Worm (Caenorhabditis elegans): ENCODE measurements around the gene rle-1.

The rle-1 gene

DNA sequence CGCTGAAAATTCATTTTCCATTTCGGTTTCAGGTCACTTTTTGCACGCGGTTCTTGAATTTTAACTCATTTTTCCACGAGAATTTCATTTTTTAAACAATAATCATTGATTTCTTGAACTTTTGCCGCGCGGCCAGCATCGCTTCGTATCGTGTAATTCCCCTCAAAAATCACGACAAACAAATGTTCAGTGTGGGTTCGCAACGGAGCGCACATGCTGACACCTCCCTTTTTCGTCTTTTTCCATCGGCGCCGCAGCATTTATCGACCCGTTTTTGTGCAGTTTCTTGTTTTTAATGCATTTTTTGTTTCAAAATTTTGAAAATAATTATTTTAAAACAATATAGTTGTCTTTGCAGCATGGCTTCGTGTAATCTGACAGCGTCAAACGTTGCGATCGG lies 5.2 kb upstream of the rle-1 start, which contains the start of gene M142.5:
M142.5 (plus strand) TSS at position 352 of the 400 bp plus-strand sequence.
- no peak for TF ChIP-seq hnd-1 (tag; optimal IDR thresholded peaks at IDR 0.05)
- no peak for TF ChIP-seq scrt-1 (GFP tag; IDR thresholded peaks at IDR 0.05)
- no peak for TF ChIP-seq ama-1 (optimal IDR thresholded peaks at IDR 0.05)
- TF ChIP-seq F13C5.2 (tag; optimal IDR thresholded peaks at IDR 0.05): no peak
- no peak for TF ChIP-seq aly-1 (tag; optimal IDR thresholded peaks at IDR 0.05)
- TF ChIP-seq hmg-4 (GFP tag; optimal IDR thresholded peaks at IDR 0.05): no peak
- no peak for TF ChIP-seq pes-1 (GFP tag; IDR thresholded peaks at IDR 0.05)
- no peak for TF ChIP-seq tbx-37 (GFP tag; conservative IDR thresholded peaks at IDR 0.05)
- TF ChIP-seq ets-7 (tag; optimal IDR thresholded peaks at IDR 0.05): no peak
- no peak for TF ChIP-seq tra-4 (tag; optimal IDR thresholded peaks at IDR 0.05)
- no peak for TF ChIP-seq tbx-11 (GFP tag; IDR thresholded peaks at IDR 0.05)
- TF ChIP-seq ceh-36 (tag; optimal IDR thresholded peaks at IDR 0.05): no peak
- TF ChIP-seq ceh-13 (GFP tag; optimal IDR thresholded peaks at IDR 0.05): no peak
- TF ChIP-seq hmbx-1 (tag; optimal IDR thresholded peaks at IDR 0.05): no peak
- TF ChIP-seq sea-1 (GFP tag; conservative IDR thresholded peaks at IDR 0.05): no peak
- TF ChIP-seq flt-1 (GFP tag; IDR thresholded peaks at IDR 0.05): no peak
- no peak for TF ChIP-seq B0310.2 (tag; optimal IDR thresholded peaks at IDR 0.05)

DNA sequence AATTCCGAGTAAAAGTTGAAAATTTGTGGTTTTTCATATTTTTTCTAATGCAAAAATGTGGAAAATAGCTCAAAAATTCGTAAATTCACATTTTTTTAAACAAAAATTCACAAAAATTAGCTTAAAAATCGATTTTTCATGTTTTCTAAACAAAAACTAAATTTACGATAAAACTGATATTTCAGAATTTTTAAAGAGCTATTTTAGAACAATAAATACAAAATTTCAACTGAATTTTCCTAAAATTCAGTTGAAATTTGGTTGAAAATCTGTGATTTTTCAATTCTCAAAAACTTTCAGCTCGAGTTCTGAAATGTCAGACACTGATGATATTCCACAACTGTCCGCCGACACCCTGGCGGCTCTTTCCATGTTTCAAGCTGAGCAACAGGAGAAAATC lies 2.7 kb upstream of the rle-1 start, which contains the start of gene M142.8:
M142.8 (plus strand) TSS at position 301 of the 400 bp plus-strand sequence.
- no peak for TF ChIP-seq tbx-11 (GFP tag; IDR thresholded peaks at IDR 0.05)

DNA sequence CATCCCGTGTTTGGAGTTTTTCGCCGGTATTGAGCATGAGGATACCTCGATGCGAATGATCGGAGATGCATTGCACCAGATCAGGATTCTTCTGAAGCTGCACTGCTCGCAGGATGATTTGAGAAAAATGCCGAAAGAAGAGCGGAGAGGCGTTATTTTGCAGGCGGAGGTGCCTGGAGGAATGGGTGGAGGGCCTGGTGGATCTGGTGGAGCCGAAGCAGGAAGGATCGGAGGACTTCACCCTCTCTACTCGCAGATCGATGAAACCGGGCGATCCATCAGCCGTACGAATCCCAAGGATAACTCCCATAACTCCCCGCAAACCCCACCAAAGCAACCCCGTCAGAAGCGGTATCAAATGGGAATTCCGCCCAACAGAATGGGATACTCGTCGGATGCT lies 3.1 kb downstream of the rle-1 start:
- TF ChIP-seq tbx-11 (GFP tag; IDR thresholded peaks at IDR 0.05) (no peak), aly-1 (tag; optimal IDR thresholded peaks at IDR 0.05) (no peak), hmbx-1 (tag; optimal IDR thresholded peaks at IDR 0.05) (no peak), sea-1 (GFP tag; conservative IDR thresholded peaks at IDR 0.05) (no peak), scrt-1 (GFP tag; IDR thresholded peaks at IDR 0.05) (no peak), ets-7 (tag; optimal IDR thresholded peaks at IDR 0.05) (no peak), ama-1 (optimal IDR thresholded peaks at IDR 0.05) (no peak), hnd-1 (tag; optimal IDR thresholded peaks at IDR 0.05) (no peak), pes-1 (GFP tag; IDR thresholded peaks at IDR 0.05) (no peak), F13C5.2 (tag; optimal IDR thresholded peaks at IDR 0.05) (no peak), hmg-4 (GFP tag; optimal IDR thresholded peaks at IDR 0.05) (no peak), ceh-36 (tag; optimal IDR thresholded peaks at IDR 0.05) (no peak), B0310.2 (tag; optimal IDR thresholded peaks at IDR 0.05) (no peak), tbx-37 (GFP tag; conservative IDR thresholded peaks at IDR 0.05) (no peak), flt-1 (GFP tag; IDR thresholded peaks at IDR 0.05) (no peak), tra-4 (tag; optimal IDR thresholded peaks at IDR 0.05) (no peak), ceh-13 (GFP tag; optimal IDR thresholded peaks at IDR 0.05) (no peak)

DNA sequence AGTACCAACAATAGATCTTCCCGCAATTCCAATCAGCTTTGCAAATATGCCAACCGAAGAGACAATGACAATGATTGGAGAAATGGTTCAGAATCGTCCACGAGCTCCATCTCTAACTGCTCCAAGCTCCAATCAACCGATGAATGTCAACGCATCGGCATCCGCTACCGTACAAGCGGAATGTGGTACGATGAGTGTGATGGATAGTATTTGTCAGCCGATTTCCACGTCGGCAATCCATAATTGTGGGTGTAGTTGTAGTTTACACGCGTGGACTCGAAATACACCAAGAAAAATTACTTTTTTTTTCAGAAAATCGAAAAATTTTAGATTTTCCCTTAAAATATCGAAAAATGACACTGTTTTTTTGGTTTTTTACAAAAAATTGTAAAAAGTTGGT lies 6.9 kb downstream of the rle-1 start:
- no peak for TF ChIP-seq scrt-1 (GFP tag; IDR thresholded peaks at IDR 0.05)

DNA sequence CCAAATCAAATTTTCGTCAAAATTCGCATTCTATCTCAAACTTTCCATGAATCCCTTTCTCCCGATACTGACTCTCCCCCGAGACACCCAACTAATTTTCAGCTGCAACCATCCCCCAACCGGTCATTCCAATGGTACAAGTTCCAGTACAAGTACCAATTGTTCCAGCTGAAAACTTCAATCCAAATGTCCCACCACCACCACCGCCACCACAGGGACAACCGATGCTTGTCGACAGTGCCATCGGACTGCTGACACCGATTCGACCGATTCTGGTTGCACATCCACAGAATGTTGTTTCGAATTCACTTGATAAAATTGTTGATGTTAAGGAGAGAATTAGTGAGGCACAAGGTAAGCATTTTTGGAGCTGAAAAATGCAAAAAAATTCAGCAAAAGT lies 9.5 kb downstream of the rle-1 start:
- TF ChIP-seq hmbx-1 (tag; optimal IDR thresholded peaks at IDR 0.05) (no peak), pes-1 (GFP tag; IDR thresholded peaks at IDR 0.05) (no peak), F13C5.2 (tag; optimal IDR thresholded peaks at IDR 0.05) (no peak)

DNA sequence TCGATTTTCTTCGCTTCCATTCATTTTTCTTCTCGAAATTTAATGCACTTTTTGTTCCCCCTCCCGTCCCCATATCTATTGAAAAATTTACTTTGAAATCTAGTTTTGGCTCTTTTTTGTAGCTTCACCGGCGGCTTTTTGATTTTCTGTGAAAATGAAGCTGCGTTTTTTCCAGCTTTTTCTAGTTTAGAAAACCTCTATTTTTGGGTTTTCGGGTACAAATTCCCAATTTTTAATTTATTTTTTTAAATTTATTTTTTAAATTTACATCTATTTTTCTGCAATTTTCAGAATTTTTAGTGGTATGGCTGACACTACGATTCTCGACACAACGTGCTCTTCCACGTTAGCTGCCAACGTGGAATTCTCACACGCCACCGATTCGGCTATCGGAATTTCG lies 11.1 kb downstream of the rle-1 start, which contains the start of gene strd-1:
strd-1 (plus strand) TSS at position 301 of the 400 bp plus-strand sequence.
- TF ChIP-seq ceh-36 (tag; optimal IDR thresholded peaks at IDR 0.05) (no peak), tbx-11 (GFP tag; IDR thresholded peaks at IDR 0.05) (no peak), scrt-1 (GFP tag; IDR thresholded peaks at IDR 0.05) (no peak), hmg-4 (GFP tag; optimal IDR thresholded peaks at IDR 0.05) (no peak), tra-4 (tag; optimal IDR thresholded peaks at IDR 0.05) (no peak), ceh-13 (GFP tag; optimal IDR thresholded peaks at IDR 0.05) (no peak), ets-7 (tag; optimal IDR thresholded peaks at IDR 0.05) (no peak), tbx-37 (GFP tag; conservative IDR thresholded peaks at IDR 0.05) (no peak), F13C5.2 (tag; optimal IDR thresholded peaks at IDR 0.05) (no peak), flt-1 (GFP tag; IDR thresholded peaks at IDR 0.05) (no peak), aly-1 (tag; optimal IDR thresholded peaks at IDR 0.05) (no peak)

DNA sequence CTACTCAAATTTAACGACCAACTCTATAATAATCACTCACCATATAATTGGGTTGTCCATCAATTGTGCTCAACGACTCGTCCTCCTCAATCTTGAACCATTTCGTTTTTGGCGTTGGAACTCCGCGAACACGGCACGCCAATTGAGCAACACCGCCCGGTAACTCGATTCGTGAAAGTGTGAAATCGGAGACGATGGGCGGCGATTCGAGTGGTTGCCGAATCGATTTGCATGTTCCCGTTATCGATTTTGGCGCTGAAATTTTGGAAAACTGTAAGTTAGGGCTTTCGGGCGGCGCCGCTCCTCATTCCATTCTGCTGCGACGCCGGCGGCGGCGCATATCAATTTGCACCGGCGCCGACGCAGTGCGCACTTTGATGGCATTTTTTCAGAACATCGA lies 15.7 kb downstream of the rle-1 start:
- no peak for TF ChIP-seq hnd-1 (tag; optimal IDR thresholded peaks at IDR 0.05)
- no peak for TF ChIP-seq hmg-4 (GFP tag; optimal IDR thresholded peaks at IDR 0.05)
- TF ChIP-seq ceh-13 (GFP tag; optimal IDR thresholded peaks at IDR 0.05): no peak
- no peak for TF ChIP-seq F13C5.2 (tag; optimal IDR thresholded peaks at IDR 0.05)
- TF ChIP-seq pes-1 (GFP tag; IDR thresholded peaks at IDR 0.05): no peak
- no peak for TF ChIP-seq scrt-1 (GFP tag; IDR thresholded peaks at IDR 0.05)
- TF ChIP-seq tbx-37 (GFP tag; conservative IDR thresholded peaks at IDR 0.05): no peak
- no peak for TF ChIP-seq flt-1 (GFP tag; IDR thresholded peaks at IDR 0.05)
- TF ChIP-seq hmbx-1 (tag; optimal IDR thresholded peaks at IDR 0.05): no peak
- TF ChIP-seq sea-1 (GFP tag; conservative IDR thresholded peaks at IDR 0.05): no peak
- no peak for TF ChIP-seq tbx-11 (GFP tag; IDR thresholded peaks at IDR 0.05)
- TF ChIP-seq ceh-36 (tag; optimal IDR thresholded peaks at IDR 0.05): no peak
- no peak for TF ChIP-seq tra-4 (tag; optimal IDR thresholded peaks at IDR 0.05)
- TF ChIP-seq ama-1 (optimal IDR thresholded peaks at IDR 0.05): no peak

DNA sequence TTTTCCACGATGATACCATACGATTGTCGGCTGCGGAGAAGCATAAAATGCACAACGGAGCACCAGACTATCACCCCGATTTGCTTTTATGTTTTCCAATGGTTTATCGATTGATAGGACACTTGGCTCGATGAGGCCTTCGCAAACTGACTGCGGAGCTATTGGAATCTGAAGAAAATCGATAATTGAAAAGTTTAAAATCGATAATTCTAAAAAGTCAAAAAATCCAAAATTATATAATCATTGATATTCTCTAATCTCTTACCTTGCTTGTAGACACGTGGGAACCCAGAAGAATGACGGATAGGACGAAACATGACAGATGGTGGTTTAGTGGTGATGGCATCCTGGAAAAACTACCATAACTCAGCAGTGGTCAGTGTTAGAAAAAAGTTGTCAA lies 17.1 kb downstream of the rle-1 start, which contains the start of gene zig-5:
zig-5 (minus strand) TSS at position 349 of the 400 bp plus-strand sequence.
- no peak for TF ChIP-seq hmg-4 (GFP tag; optimal IDR thresholded peaks at IDR 0.05)
- TF ChIP-seq pes-1 (GFP tag; IDR thresholded peaks at IDR 0.05): no peak
- no peak for TF ChIP-seq aly-1 (tag; optimal IDR thresholded peaks at IDR 0.05)
- no peak for TF ChIP-seq ama-1 (optimal IDR thresholded peaks at IDR 0.05)
- no peak for TF ChIP-seq F13C5.2 (tag; optimal IDR thresholded peaks at IDR 0.05)
- TF ChIP-seq ceh-13 (GFP tag; optimal IDR thresholded peaks at IDR 0.05): no peak
- no peak for TF ChIP-seq sea-1 (GFP tag; conservative IDR thresholded peaks at IDR 0.05)
- TF ChIP-seq ceh-36 (tag; optimal IDR thresholded peaks at IDR 0.05): no peak
- no peak for TF ChIP-seq tbx-37 (GFP tag; conservative IDR thresholded peaks at IDR 0.05)
- no peak for TF ChIP-seq tbx-11 (GFP tag; IDR thresholded peaks at IDR 0.05)
- no peak for TF ChIP-seq hmbx-1 (tag; optimal IDR thresholded peaks at IDR 0.05)
- no peak for TF ChIP-seq flt-1 (GFP tag; IDR thresholded peaks at IDR 0.05)
- no peak for TF ChIP-seq hnd-1 (tag; optimal IDR thresholded peaks at IDR 0.05)
- TF ChIP-seq scrt-1 (GFP tag; IDR thresholded peaks at IDR 0.05): no peak
- no peak for TF ChIP-seq ets-7 (tag; optimal IDR thresholded peaks at IDR 0.05)
- no peak for TF ChIP-seq B0310.2 (tag; optimal IDR thresholded peaks at IDR 0.05)
- no peak for TF ChIP-seq tra-4 (tag; optimal IDR thresholded peaks at IDR 0.05)

All from whole organism, early embryonic.